Fruit fly (Drosophila melanogaster): Measurements from ENCODE around the gene Ir68a.

Ir68a gene

DNA sequence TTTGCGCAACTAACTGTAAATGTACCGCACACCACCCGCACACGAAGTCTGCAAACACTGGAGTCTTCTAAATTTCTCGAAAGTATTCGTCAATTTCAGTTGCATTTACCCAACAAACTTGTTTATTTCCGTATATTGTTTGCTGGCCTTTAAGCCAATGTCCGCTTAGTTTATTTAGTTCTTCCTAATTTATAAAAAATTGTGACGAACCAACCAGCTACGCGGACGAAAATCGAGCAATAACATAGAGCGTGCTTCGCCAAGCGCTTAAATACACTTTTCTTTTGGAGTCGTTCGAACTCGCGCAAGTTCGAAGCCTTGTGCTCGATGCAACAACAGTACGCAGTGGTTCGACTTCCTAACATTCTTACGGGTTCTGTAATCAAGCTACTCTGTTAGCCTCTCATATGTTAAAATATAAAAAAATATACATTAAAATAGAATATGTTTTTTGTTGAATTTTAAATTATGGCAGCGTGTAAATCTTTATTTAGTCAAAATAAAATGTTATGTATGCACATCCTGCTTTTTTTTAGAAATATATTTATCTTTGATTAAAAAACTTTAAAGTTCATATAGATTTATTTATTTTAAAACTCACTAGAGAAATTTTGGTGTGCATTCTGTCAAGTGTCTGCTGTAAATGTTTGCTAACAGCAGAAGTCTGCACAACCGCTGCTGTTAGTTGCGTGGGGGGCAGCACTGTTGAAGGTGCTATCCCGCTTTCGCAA is 38.6 kb downstream of the Ir68a start, which contains the start of gene GlcAT-P (continued):
- no peak for TF ChIP-seq Ets97D (GFP tag; optimal IDR thresholded peaks at IDR 0.05)
- no peak for TF ChIP-seq ara (GFP tag; IDR thresholded peaks at IDR 0.05)
- no peak for TF ChIP-seq Spps (tag; optimal IDR thresholded peaks at IDR 0.05)
- no peak for TF ChIP-seq h (optimal IDR thresholded peaks at IDR 0.05)
- peak; percentile 46 for TF ChIP-seq CG2120 (GFP tag; optimal IDR thresholded peaks at IDR 0.05)
- peak; percentile 78 for TF ChIP-seq Sox100B (GFP tag; optimal IDR thresholded peaks at IDR 0.05)
- no peak for TF ChIP-seq ssp (GFP tag; IDR thresholded peaks at IDR 0.05)
- TF ChIP-seq CG15269 (tag; optimal IDR thresholded peaks at IDR 0.05): peak; percentile 85
- TF ChIP-seq CG10654 (GFP tag; optimal IDR thresholded peaks at IDR 0.05): no peak
- peak; percentile 53; the same call in 1 of the 2 replicates for TF ChIP-seq lmd (GFP tag; IDR thresholded peaks at IDR 0.05)
- no peak for TF ChIP-seq jing (GFP tag; optimal IDR thresholded peaks at IDR 0.05)
- peak; percentile 90 for TF ChIP-seq row (GFP tag; IDR thresholded peaks at IDR 0.05)
- no peak for TF ChIP-seq dm (GFP tag; optimal IDR thresholded peaks at IDR 0.05)
- no peak for TF ChIP-seq sima (GFP tag; optimal IDR thresholded peaks at IDR 0.05)
- no peak for TF ChIP-seq CG14860 (GFP tag; IDR thresholded peaks at IDR 0.05; ENCODE audit: partially characterized antibody)
- TF ChIP-seq CG1647 (GFP tag; optimal IDR thresholded peaks at IDR 0.05): no peak
- 0 out of 3 replicates have a peak, but pooled peaks have one; percentile 41 for TF ChIP-seq so (GFP tag; IDR thresholded peaks at IDR 0.05)
- no peak for TF ChIP-seq lbe (GFP tag; optimal IDR thresholded peaks at IDR 0.05)
- peak; percentile 48 for TF ChIP-seq CG1602 (GFP tag; optimal IDR thresholded peaks at IDR 0.05)
- peak; percentile 64 for TF ChIP-seq tgo (GFP tag; IDR thresholded peaks at IDR 0.05)
- TF ChIP-seq CG31365 (tag; optimal IDR thresholded peaks at IDR 0.05): no peak
- TF ChIP-seq D19B (GFP tag; optimal IDR thresholded peaks at IDR 0.05): no peak
- TF ChIP-seq exex (tag; optimal IDR thresholded peaks at IDR 0.05): no peak
- TF ChIP-seq yki (optimal IDR thresholded peaks at IDR 0.05): no peak
- TF ChIP-seq CG31224 (GFP tag; IDR thresholded peaks at IDR 0.05): no peak
- peak; percentile 71; the same call in 2 of the 3 replicates for TF ChIP-seq dysf (GFP tag; IDR thresholded peaks at IDR 0.05)
- TF ChIP-seq Hr3 (GFP tag; optimal IDR thresholded peaks at IDR 0.05): peak; percentile 57
- peak; percentile 71 for TF ChIP-seq Nf-YC (tag; optimal IDR thresholded peaks at IDR 0.05)
- no peak for TF ChIP-seq NFAT (GFP tag; IDR thresholded peaks at IDR 0.05)
- peak; percentile 78 for TF ChIP-seq Blimp-1 (GFP tag; optimal IDR thresholded peaks at IDR 0.05)
- no peak for TF ChIP-seq Bteb2 (GFP tag; optimal IDR thresholded peaks at IDR 0.05)
- no peak for TF ChIP-seq CG6765 (GFP tag; optimal IDR thresholded peaks at IDR 0.05)
- peak; percentile 75 for TF ChIP-seq CG6683 (GFP tag; optimal IDR thresholded peaks at IDR 0.05)
- peak; percentile 65 for TF ChIP-seq HLH3B (GFP tag; IDR thresholded peaks at IDR 0.05)
- peak; percentile 65 for TF ChIP-seq fd96Cb (tag; optimal IDR thresholded peaks at IDR 0.05)
- TF ChIP-seq CG4617 (GFP tag; optimal IDR thresholded peaks at IDR 0.05; ENCODE audit: borderline replicate concordance): no peak
- no peak for TF ChIP-seq CG17612 (GFP tag; IDR thresholded peaks at IDR 0.05)
- TF ChIP-seq Lpt (GFP tag; optimal IDR thresholded peaks at IDR 0.05): no peak
- TF ChIP-seq CG5180 (GFP tag; optimal IDR thresholded peaks at IDR 0.05): peak; percentile 99
- no peak for TF ChIP-seq BEAF-32 (GFP tag; optimal IDR thresholded peaks at IDR 0.05)
- no peak for TF ChIP-seq gt (GFP tag; IDR thresholded peaks at IDR 0.05)
- TF ChIP-seq CG13894 (tag; optimal IDR thresholded peaks at IDR 0.05): peak; percentile 46
- TF ChIP-seq bcd (GFP tag; optimal IDR thresholded peaks at IDR 0.05): peak; percentile 62
- peak; percentile 54 for TF ChIP-seq az2 (GFP tag; optimal IDR thresholded peaks at IDR 0.05)
- TF ChIP-seq Bdp1 (GFP tag; optimal IDR thresholded peaks at IDR 0.05): no peak
- TF ChIP-seq kah (GFP tag; optimal IDR thresholded peaks at IDR 0.05): peak; percentile 40
- no peak for TF ChIP-seq cas (GFP tag; IDR thresholded peaks at IDR 0.05)
- peak; percentile 67 for TF ChIP-seq phol (tag; optimal IDR thresholded peaks at IDR 0.05)
- peak; percentile 81 for TF ChIP-seq Sox102F (GFP tag; optimal IDR thresholded peaks at IDR 0.05)
- TF ChIP-seq croc (GFP tag; conservative IDR thresholded peaks at IDR 0.05): peak; percentile 34; the same call in 1 of the 3 replicates
- peak; percentile 41 for TF ChIP-seq Max (GFP tag; optimal IDR thresholded peaks at IDR 0.05)

Measured in whole organism, embryonic.